Worm (Caenorhabditis elegans): ENCODE measurements around the gene glb-28.

ce11 chrX:15325709-15326108 lies 8.7 kb upstream of the glb-28 start, which contains the start of gene Y15E3A.3:
- TF ChIP-seq klf-2 (GFP tag; conservative IDR thresholded peaks at IDR 0.05), result no peak
- no peak for TF ChIP-seq ztf-29 (GFP tag; IDR thresholded peaks at IDR 0.05)
- TF ChIP-seq cog-1 (tag; optimal IDR thresholded peaks at IDR 0.05), result no peak
- no peak for TF ChIP-seq med-1 (GFP tag; optimal IDR thresholded peaks at IDR 0.05; ENCODE audit: insufficient read depth)
- TF ChIP-seq T22C8.4 (GFP tag; IDR thresholded peaks at IDR 0.05), result no peak
- TF ChIP-seq ztf-23 (GFP tag; IDR thresholded peaks at IDR 0.05), result no peak
- TF ChIP-seq flt-1 (GFP tag; IDR thresholded peaks at IDR 0.05), result no peak
- no peak for TF ChIP-seq ref-1 (GFP tag; conservative IDR thresholded peaks at IDR 0.05)

Data from whole organism, midembryonic.